Worm (Caenorhabditis elegans) whole organism, mixed stage, embryonic: ENCODE data around the gene ZK218.3.

Source experiments
- ceh-83 ChIP-seq: fragments of 200-800 bp; sonication (Bioruptor generic); optimal IDR thresholded peaks from 2 replicates; lab custom pipeline; 2018; ENCODE audit warnings: mild to moderate bottlenecking, missing genetic modification characterization, missing compliant biosample characterization
- drap-1 ChIP-seq: fragments of 200-800 bp; sonication (Bioruptor generic); optimal IDR thresholded peaks from 3 replicates; lab custom pipeline; 2018; ENCODE audit warnings: mild to moderate bottlenecking, missing genetic modification characterization, missing compliant biosample characterization
- nhr-237 ChIP-seq: fragments of 150-350 bp; optimal IDR thresholded peaks from 2 replicates; lab custom pipeline; 2014; ENCODE audit warnings: missing biosample characterization, missing genetic modification characterization
- nhr-28 ChIP-seq: fragments of 150-350 bp; optimal IDR thresholded peaks from 2 replicates; lab custom pipeline; 2014; ENCODE audit warnings: missing biosample characterization, missing genetic modification characterization
- pha-4 ChIP-seq: fragments of 150-350 bp; optimal IDR thresholded peaks from 2 replicates; lab custom pipeline; 2018; ENCODE audit warnings: missing biosample characterization, missing genetic modification reagents, missing genetic modification characterization

DNA sequence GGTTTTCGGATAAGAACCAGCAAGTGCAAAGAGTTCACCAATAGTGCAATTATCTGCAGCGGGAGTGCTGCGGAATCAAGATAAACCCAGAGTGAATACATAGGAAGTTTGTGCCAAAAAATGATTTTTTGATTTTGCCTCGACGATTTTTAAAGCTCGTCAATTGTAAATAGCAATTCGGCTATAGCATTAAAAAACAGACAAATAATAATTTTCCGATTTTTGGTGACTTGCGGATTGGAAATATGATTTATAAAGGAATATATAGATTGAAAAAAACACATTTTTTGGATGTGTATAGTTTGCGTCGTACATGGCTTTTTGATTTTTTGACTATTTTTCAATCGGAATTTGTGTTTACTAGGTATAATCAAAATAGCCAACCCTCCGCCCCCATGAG is 18.8 kb downstream of the ZK218.3 start, which contains the start of gene srw-20:
- TF ChIP-seq pha-4 (tag; lab: Kevin White, UChicago) (no peak), nhr-28 (tag; lab: Kevin White, UChicago) (no peak), ceh-83 (no peak), nhr-237 (tag; lab: Kevin White, UChicago) (no peak), drap-1 (GFP tag; lab: Kevin White, UChicago) (no peak)
